Worm (Caenorhabditis elegans): Measurements from ENCODE around the gene srw-98.

- TF ChIP-seq nhr-76 (tag; optimal IDR thresholded peaks at IDR 0.05) (no peak), pha-4 (tag; optimal IDR thresholded peaks at IDR 0.05) (no peak), nhr-237 (tag; optimal IDR thresholded peaks at IDR 0.05) (no peak), nhr-28 (tag; optimal IDR thresholded peaks at IDR 0.05) (no peak), snpc-4 (tag; optimal IDR thresholded peaks at IDR 0.05) (no peak), zip-8 (tag; optimal IDR thresholded peaks at IDR 0.05) (no peak), sptf-1 (tag; optimal IDR thresholded peaks at IDR 0.05) (no peak), unc-62 (GFP tag; optimal IDR thresholded peaks at IDR 0.05) (no peak), lsy-2 (tag; optimal IDR thresholded peaks at IDR 0.05) (no peak), bed-3 (GFP tag; optimal IDR thresholded peaks at IDR 0.05) (no peak), ceh-83 (GFP tag; optimal IDR thresholded peaks at IDR 0.05) (no peak), mep-1 (tag; optimal IDR thresholded peaks at IDR 0.05) (no peak)
Observed at ce11 chrV:1651045-1651444, 27.1 kb downstream of the srw-98 start, which contains the start of gene irld-44.
